Worm (Caenorhabditis elegans) whole organism, midembryonic: ENCODE measurements around the gene F10D7.4.

Experiments
- T22C8.4 ChIP-seq: fragments of 200-800 bp; sonication (Bioruptor generic); IDR thresholded peaks from 2 replicates; pipeline ENCODE4 v1.3.6; 2022; ENCODE audit warnings: missing genetic modification characterization, missing compliant biosample characterization
- cog-1 ChIP-seq: sonication (generic microtip); optimal IDR thresholded peaks from 2 replicates; lab custom pipeline; 2016; ENCODE audit warnings: missing genetic modification characterization, missing compliant biosample characterization
- flt-1 ChIP-seq: fragments of 200-800 bp; sonication (Bioruptor generic); IDR thresholded peaks from 2 replicates; pipeline ENCODE4 v1.3.6; 2022; ENCODE audit warnings: missing genetic modification characterization, missing compliant biosample characterization
- klf-2 ChIP-seq: fragments of 200-800 bp; sonication (Bioruptor generic); conservative IDR thresholded peaks from 2 replicates; pipeline ENCODE4 v1.3.6; 2022; ENCODE audit warnings: missing genetic modification reagents, missing genetic modification characterization, missing compliant biosample characterization
- ref-1 ChIP-seq: fragments of 200-800 bp; sonication (Bioruptor generic); conservative IDR thresholded peaks from 2 replicates; pipeline ENCODE4 v1.3.6; 2022; ENCODE audit warnings: missing genetic modification reagents, missing genetic modification characterization, missing compliant biosample characterization
- tab-1 ChIP-seq: fragments of 200-800 bp; sonication (Bioruptor generic); IDR thresholded peaks from 2 replicates; pipeline ENCODE4 v1.3.6; 2022; ENCODE audit warnings: missing genetic modification characterization, missing compliant biosample characterization
- ztf-23 ChIP-seq: fragments of 200-800 bp; sonication (Bioruptor generic); IDR thresholded peaks from 2 replicates; pipeline ENCODE4 v1.3.6; 2022; ENCODE audit warnings: missing genetic modification reagents, missing genetic modification characterization, missing compliant biosample characterization
- ztf-29 ChIP-seq: fragments of 200-800 bp; sonication (Bioruptor generic); IDR thresholded peaks from 2 replicates; pipeline ENCODE4 v1.3.6; 2022; ENCODE audit warnings: missing genetic modification reagents, missing genetic modification characterization, missing compliant biosample characterization

DNA sequence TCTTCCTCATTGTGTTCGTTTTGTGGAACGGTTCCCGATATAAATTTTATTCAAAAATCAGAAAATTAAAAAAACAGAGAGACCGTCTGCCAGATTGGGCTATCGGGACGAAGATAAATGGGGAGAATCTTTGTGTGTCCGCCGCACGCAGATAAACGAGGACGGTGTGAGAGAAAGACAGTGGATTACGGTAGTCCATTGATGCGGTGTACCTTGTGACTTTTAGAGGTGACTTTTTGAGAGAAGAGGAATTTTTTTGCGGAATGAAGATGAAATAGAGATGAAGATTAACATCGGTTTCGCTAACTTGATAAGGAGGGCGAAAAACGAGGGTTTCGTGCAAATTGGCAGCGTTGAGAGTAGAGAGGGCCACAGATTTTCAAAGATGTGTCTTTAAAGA, 45.9 kb upstream of the F10D7.4 start:
- TF ChIP-seq flt-1 (GFP tag; lab: Robert Waterston, UW) (no peak), T22C8.4 (GFP tag; lab: Robert Waterston, UW) (no peak), cog-1 (tag; lab: Kevin White, UChicago) (no peak), ztf-29 (no peak), ztf-23 (no peak), ref-1 (GFP tag; lab: Robert Waterston, UW) (no peak), tab-1 (GFP tag; lab: Robert Waterston, UW) (no peak), klf-2 (GFP tag; lab: Robert Waterston, UW) (no peak)
